Fruit fly (Drosophila melanogaster): ENCODE data around the gene Polr2J.

Polr2J gene

dm6 chr2L:17410358-17410757 is at the start of gene Polr2J, which contains the start of gene CG15141 (continued):
- TF ChIP-seq B-H2 (GFP tag; optimal IDR thresholded peaks at IDR 0.05) (peak; percentile 79), CG12236 (GFP tag; optimal IDR thresholded peaks at IDR 0.05) (no peak), grn (GFP tag; optimal IDR thresholded peaks at IDR 0.05) (no peak), nom (GFP tag; optimal IDR thresholded peaks at IDR 0.05) (no peak), CG12769 (tag; optimal IDR thresholded peaks at IDR 0.05) (no peak), CG17568 (GFP tag; optimal IDR thresholded peaks at IDR 0.05) (no peak), CG10654 (GFP tag; optimal IDR thresholded peaks at IDR 0.05) (peak; percentile 83), abd-A (tag; optimal IDR thresholded peaks at IDR 0.05) (no peak), Awh (GFP tag; IDR thresholded peaks at IDR 0.05) (peak; percentile 37; the same call in 1 of the 2 replicates), CG12071 (GFP tag; optimal IDR thresholded peaks at IDR 0.05) (no peak), CG3847 (GFP tag; IDR thresholded peaks at IDR 0.05) (peak; percentile 94), toy (GFP tag; IDR thresholded peaks at IDR 0.05) (no peak), CG8290 (GFP tag; optimal IDR thresholded peaks at IDR 0.05) (peak; percentile 78), CG8290 (tag; optimal IDR thresholded peaks at IDR 0.05) (peak in 1 of 2 experiments; percentile 12), tll (GFP tag; optimal IDR thresholded peaks at IDR 0.05) (peak in 1 of 2 experiments; percentile 44), CG11560 (tag; IDR thresholded peaks at IDR 0.05) (no peak), Deaf1 (tag; optimal IDR thresholded peaks at IDR 0.05) (no peak), CG1647 (GFP tag; optimal IDR thresholded peaks at IDR 0.05) (peak; percentile 61), NC2α (GFP tag; optimal IDR thresholded peaks at IDR 0.05) (peak; percentile 5), CG7357 (GFP tag; IDR thresholded peaks at IDR 0.05) (peak; percentile 79), CG7839 (tag; optimal IDR thresholded peaks at IDR 0.05) (no peak), CG31388 (GFP tag; optimal IDR thresholded peaks at IDR 0.05) (peak; percentile 52), Eip74EF (GFP tag; optimal IDR thresholded peaks at IDR 0.05) (no peak), CG15479 (GFP tag; optimal IDR thresholded peaks at IDR 0.05) (peak; percentile 14), aop (GFP tag; IDR thresholded peaks at IDR 0.05) (no peak; the same call in 1 of the 2 replicates), eyg (GFP tag; optimal IDR thresholded peaks at IDR 0.05) (no peak), Hmx (GFP tag; optimal IDR thresholded peaks at IDR 0.05) (peak; percentile 24), Elba2 (GFP tag; optimal IDR thresholded peaks at IDR 0.05) (peak; percentile 66), CG14965 (GFP tag; optimal IDR thresholded peaks at IDR 0.05; ENCODE audit: borderline replicate concordance) (no peak), z (GFP tag; IDR thresholded peaks at IDR 0.05) (no peak), zen2 (GFP tag; IDR thresholded peaks at IDR 0.05; ENCODE audit: partially characterized antibody) (no peak; the same call in 2 of the 3 replicates), Spps (tag; optimal IDR thresholded peaks at IDR 0.05) (peak; percentile 54), crol (GFP tag; IDR thresholded peaks at IDR 0.05) (no peak), slbo (GFP tag; IDR thresholded peaks at IDR 0.05) (peak; percentile 94), CG17912 (GFP tag; optimal IDR thresholded peaks at IDR 0.05) (no peak), insv (GFP tag; optimal IDR thresholded peaks at IDR 0.05) (peak in 1 of 2 experiments; percentile 49), pfk (GFP tag; optimal IDR thresholded peaks at IDR 0.05) (no peak), CG2199 (GFP tag; IDR thresholded peaks at IDR 0.05) (peak; percentile 65; the same call in 1 of the 3 replicates), shn (GFP tag; optimal IDR thresholded peaks at IDR 0.05) (peak; percentile 73), CG3407 (GFP tag; optimal IDR thresholded peaks at IDR 0.05) (peak; percentile 68), phol (tag; optimal IDR thresholded peaks at IDR 0.05) (peak; percentile 92), CG4360 (GFP tag; IDR thresholded peaks at IDR 0.05) (no peak), al (GFP tag; IDR thresholded peaks at IDR 0.05) (peak; percentile 87), p53 (GFP tag; optimal IDR thresholded peaks at IDR 0.05) (no peak), ash1 (GFP tag; optimal IDR thresholded peaks at IDR 0.05) (no peak), MESR4 (GFP tag; optimal IDR thresholded peaks at IDR 0.05) (peak; percentile 23), CG2889 (GFP tag; IDR thresholded peaks at IDR 0.05) (peak; percentile 63; the same call in 2 of the 3 replicates), Lpt (GFP tag; optimal IDR thresholded peaks at IDR 0.05) (no peak), TFAM (GFP tag; optimal IDR thresholded peaks at IDR 0.05) (peak; percentile 14), CG17186 (GFP tag; optimal IDR thresholded peaks at IDR 0.05) (peak; percentile 63), peb (GFP tag; IDR thresholded peaks at IDR 0.05) (peak; percentile 80)
